Worm (Caenorhabditis elegans) whole organism, dauer: ENCODE data around the gene pdf-2.

Source experiments
- unc-62 ChIP-seq: sonication (generic microtip); optimal IDR thresholded peaks from 2 replicates; lab custom pipeline; 2017; ENCODE audit warnings: missing biosample characterization, missing genetic modification reagents, missing genetic modification characterization

The pdf-2 gene

ce11 chrX:2163084-2163483 lies at the start of gene pdf-2:
pdf-2 (plus strand) TSS chrX:2163384.
- no peak for TF ChIP-seq unc-62 (GFP tag; lab: Kevin White, UChicago)

DNA sequence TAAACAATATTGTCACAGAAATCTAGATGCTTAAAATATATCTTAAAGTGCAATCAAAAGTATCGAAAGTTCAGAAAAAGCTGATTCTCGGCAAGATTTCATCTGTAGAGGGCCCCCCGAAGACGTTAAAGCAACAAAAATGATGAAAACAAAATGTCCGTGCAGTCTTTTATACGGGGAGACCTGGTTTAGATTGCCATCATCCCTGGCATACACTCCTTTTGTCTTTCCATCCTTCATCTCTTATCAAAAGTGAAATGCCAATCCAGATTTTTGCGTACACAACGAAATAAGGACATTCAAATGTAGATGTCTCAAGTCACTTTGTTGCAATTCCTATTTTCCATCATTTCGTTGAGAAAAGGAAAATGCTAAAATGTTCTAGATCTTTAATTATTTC lies 49.0 kb upstream of the pdf-2 start:
- no peak for TF ChIP-seq unc-62 (GFP tag; lab: Kevin White, UChicago)

DNA sequence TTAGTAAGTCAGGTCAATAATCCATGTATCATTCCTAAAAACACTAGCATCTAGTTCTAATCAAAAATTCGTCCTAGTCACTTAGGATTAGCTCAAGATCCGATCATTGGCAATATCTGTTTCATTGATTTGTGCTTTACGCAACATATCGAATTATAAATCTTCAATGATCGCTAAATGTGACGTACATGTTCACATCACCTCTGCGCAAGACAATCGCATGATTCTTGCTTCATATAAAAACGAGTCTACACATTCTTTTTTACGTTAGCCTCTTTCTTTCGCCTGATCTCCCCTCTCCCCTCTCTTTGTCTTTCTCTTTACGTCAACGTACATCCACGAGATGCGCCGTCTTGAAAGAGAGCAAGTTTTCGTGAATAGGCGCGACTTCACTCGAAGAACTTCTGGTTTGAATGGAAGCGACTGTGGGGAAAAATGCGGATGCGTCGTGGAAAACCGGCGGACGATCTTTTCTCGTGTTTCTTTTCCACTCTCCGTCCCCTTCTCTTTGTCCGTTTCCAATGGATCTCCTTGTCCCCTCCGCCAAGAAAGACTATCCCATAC lies 46.8 kb upstream of the pdf-2 start:
- no peak for TF ChIP-seq unc-62 (GFP tag; lab: Kevin White, UChicago)

DNA sequence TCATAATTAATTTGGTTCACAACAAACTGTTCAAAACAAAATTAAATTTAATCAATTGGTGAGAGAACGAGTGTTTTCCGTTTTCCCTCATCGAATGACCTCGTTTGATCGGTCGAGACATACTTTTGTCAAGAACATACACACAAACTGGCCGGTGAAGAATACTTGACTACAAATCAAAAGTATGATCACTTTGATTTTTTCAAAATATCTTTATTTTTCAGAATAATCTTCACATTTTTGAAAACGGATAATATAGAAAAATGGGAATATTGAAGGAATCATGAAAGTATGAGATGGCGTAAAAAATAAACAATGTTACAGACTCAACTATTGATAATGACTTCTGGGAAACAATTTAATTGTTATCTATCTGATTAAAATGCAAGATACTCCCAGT lies 45.0 kb upstream of the pdf-2 start, which contains the start of gene swip-10:
swip-10 (minus strand) TSS at position 101 of the 400 bp plus-strand sequence.
- TF ChIP-seq unc-62 (GFP tag; lab: Kevin White, UChicago) = no peak

DNA sequence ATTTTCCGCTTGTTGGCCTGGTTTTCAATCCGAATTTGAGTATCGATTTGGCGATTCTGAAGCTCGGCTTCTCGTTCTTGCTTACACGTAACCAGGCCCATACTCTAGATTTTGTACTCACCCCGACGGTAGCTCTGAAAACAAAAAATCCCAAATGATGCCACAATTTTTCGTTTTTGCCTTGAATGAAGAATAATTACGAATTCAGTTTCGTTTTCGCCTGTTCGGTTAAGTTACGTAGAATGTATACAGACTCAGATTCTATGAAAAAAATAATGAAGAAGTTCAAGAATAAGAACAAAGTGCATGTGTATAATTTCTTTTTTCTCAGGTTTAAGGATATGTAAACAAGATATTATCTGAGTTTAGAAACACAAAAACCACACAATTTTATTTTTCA lies 42.2 kb upstream of the pdf-2 start, which contains the start of gene gpa-5:
gpa-5 (minus strand) TSS at position 101 of the 400 bp plus-strand sequence.
- no peak for TF ChIP-seq unc-62 (GFP tag; lab: Kevin White, UChicago)

ce11 chrX:2130141-2130540 lies 33.0 kb upstream of the pdf-2 start, which contains the start of gene F53B1.8:
F53B1.8 (minus strand) TSS chrX:2130241.
- no peak for TF ChIP-seq unc-62 (GFP tag; lab: Kevin White, UChicago)

DNA sequence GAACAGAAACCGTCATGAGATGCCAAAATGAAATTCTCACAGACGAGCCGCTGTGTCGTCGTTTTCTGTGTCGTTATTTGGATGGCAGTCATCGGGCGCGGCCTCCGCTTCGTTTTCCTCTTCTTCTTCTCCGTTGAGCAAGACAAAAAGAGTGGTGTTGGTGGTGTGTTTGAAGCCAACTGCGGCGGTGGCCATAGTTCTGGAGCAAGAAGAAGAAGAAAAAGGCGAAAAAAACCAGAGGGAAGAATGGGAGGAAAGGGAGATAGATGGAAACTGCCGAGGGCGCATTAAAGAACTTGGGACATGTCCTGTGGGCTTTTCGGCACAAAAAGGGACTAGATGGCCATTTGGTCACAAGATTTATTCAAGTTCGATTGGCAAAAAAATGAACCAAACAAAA lies 31.5 kb upstream of the pdf-2 start, which contains the start of gene F53B1.9:
F53B1.9 (minus strand) TSS at position 195 of the 400 bp plus-strand sequence.
- TF ChIP-seq unc-62 (GFP tag; lab: Kevin White, UChicago) = no peak

- no peak for TF ChIP-seq unc-62 (GFP tag; lab: Kevin White, UChicago)
Observed at ce11 chrX:2136937-2137336, 26.2 kb upstream of the pdf-2 start.

ce11 chrX:2138923-2139322 lies 24.3 kb upstream of the pdf-2 start:
- TF ChIP-seq unc-62 (GFP tag; lab: Kevin White, UChicago) = no peak

ce11 chrX:2140610-2141009 lies 22.6 kb upstream of the pdf-2 start:
- no peak for TF ChIP-seq unc-62 (GFP tag; lab: Kevin White, UChicago)

ce11 chrX:2144236-2144635 lies 18.9 kb upstream of the pdf-2 start:
- TF ChIP-seq unc-62 (GFP tag; lab: Kevin White, UChicago) = no peak

DNA sequence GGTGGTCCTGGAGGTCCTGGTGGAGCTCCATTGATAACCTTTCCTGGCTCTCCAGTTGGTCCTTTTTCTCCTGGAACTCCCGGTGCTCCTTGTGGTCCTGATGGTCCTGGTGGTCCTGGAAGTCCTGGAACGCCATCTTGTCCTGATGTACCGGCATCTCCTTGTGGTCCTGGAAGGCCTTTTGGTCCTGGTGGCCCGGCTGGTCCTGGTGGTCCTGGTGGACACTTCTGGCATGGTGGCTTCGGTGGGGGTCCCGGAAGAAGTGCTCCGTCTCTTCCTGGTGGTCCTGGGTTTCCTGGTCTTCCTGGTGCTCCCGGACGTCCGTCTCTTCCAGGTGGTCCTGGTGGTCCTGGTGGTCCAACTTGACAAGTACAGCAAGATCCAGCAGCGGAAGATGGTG lies 18.3 kb upstream of the pdf-2 start:
- TF ChIP-seq unc-62 (GFP tag; lab: Kevin White, UChicago) = no peak

DNA sequence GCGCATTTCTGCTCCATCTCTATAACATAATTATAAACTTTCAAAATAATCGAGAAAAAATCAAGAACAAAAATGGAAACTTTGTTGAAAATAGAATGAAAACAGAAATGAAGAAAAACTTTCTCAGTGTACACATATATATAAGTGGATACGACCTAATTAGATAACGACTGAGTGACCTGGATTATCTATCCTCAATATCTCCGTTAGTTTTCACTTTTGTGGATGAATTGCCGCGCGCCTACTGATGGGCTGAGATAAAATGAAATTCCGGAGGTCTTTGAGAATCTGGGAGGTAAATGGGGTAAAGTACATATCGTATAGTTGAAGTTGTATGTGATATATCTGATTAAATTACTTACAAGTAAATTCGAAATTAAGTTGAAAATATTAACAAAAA lies 17.6 kb upstream of the pdf-2 start, which contains the start of gene dpy-3:
dpy-3 (minus strand) TSS at position 19 of the 400 bp plus-strand sequence.
- TF ChIP-seq unc-62 (GFP tag; lab: Kevin White, UChicago) = no peak

DNA sequence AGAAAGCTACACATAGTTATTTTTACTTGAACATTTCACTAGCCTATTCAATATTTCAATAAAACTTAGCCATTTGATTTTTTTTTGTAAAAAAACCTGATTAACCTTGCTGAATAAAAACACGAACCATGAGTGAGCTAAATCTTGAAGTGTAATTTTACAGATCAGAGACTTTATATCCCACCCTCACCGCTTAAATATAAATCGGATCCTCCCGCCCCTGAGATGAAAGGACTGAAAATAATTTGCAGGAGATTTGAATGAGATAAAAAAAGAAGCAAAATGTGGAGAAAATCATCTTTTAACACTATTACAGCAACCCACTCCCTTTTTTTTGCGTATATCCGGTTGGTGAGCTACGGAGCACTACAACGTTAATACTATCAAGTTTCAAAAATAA lies 13.2 kb upstream of the pdf-2 start, which contains the start of gene npax-2:
npax-2 (minus strand) TSS at position 101 of the 400 bp plus-strand sequence.
- TF ChIP-seq unc-62 (GFP tag; lab: Kevin White, UChicago) = no peak

ce11 chrX:2152062-2152461 lies 11.1 kb upstream of the pdf-2 start:
- no peak for TF ChIP-seq unc-62 (GFP tag; lab: Kevin White, UChicago)

DNA sequence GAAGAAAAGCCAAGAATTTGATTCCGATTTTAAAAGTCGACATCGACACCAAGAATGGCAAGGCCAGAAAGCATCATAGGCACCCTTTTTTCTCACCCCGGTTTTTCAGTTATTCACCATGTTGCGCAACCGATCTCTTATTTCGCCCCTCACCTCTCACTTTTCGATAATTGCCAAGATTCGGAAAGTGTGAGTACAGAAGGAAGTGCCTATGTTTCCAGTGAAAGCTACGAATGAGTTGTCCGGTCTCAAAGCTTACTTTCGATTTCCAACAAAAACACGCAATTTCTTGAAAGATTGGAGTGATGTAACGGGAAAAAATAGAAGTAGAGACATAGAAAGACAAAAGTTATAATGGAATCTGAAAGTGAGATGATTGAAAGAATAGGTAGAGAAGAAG lies 9.4 kb upstream of the pdf-2 start:
- no peak for TF ChIP-seq unc-62 (GFP tag; lab: Kevin White, UChicago)

DNA sequence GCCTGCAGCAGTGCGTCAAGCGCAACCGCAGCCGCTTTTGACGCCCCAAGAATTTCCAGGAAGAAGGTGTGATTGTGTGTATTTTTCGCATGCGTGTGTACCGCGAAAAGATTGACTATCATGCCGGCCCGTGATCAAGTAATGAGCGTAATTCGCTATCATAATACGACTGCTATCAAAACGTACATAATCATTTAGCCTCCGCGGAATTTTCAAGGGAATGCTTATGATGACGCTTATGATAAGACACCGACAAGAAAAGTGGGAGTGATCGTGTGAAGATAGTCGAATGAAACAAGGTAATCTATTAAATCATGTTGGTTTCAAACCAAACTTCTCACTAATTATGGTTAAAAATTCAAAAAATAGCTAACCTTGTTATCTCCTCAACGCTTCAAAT lies 5.3 kb upstream of the pdf-2 start:
- TF ChIP-seq unc-62 (GFP tag; lab: Kevin White, UChicago) = no peak
